Worm (Caenorhabditis elegans): ENCODE results near the gene K03A11.5.

K03A11.5 gene

ce11 chrX:13091199-13091598 is 27.9 kb downstream of the K03A11.5 start:
- TF ChIP-seq ztf-4 (tag; optimal IDR thresholded peaks at IDR 0.05) (no peak), elt-3 (tag; optimal IDR thresholded peaks at IDR 0.05) (no peak), sox-4 (tag; optimal IDR thresholded peaks at IDR 0.05) (no peak), nhr-12 (tag; optimal IDR thresholded peaks at IDR 0.05) (no peak), unc-98 (GFP tag; IDR thresholded peaks at IDR 0.05) (no peak), xbp-1 (tag; optimal IDR thresholded peaks at IDR 0.05) (no peak), isw-1 (GFP tag; IDR thresholded peaks at IDR 0.05) (no peak), C34B4.2 (tag; optimal IDR thresholded peaks at IDR 0.05) (no peak)

- no peak for TF ChIP-seq mep-1 (tag; optimal IDR thresholded peaks at IDR 0.05)
- TF ChIP-seq efl-1 (optimal IDR thresholded peaks at IDR 0.05) = no peak
- TF ChIP-seq efl-1 (GFP tag; optimal IDR thresholded peaks at IDR 0.05 in 1 of 2) = peak in 1 of 2 experiments; percentile 46
These were observed 37.1 kb downstream of the K03A11.5 start, which contains the start of gene R03G8.6 for ce11 chrX:13100410-13100809. Gene R03G8.6 (minus strand): TSS chrX:13100510.

- no peak for TF ChIP-seq nhr-90 (tag; optimal IDR thresholded peaks at IDR 0.05; ENCODE audit: poor library complexity)
- no peak for TF ChIP-seq ceh-90 (tag; optimal IDR thresholded peaks at IDR 0.05)
- no peak for TF ChIP-seq ztf-11 (tag; optimal IDR thresholded peaks at IDR 0.05)
These were observed 39.5 kb downstream of the K03A11.5 start for ce11 chrX:13102838-13103237.

ce11 chrX:13104966-13105365 is 41.6 kb downstream of the K03A11.5 start, which contains the start of gene F17H10.1:
Gene F17H10.1 (plus strand): TSS chrX:13105241.
- TF ChIP-seq irx-1 (tag; optimal IDR thresholded peaks at IDR 0.05) = peak; percentile 33
- TF ChIP-seq ceh-90 (tag; optimal IDR thresholded peaks at IDR 0.05) = peak; percentile 31
- no peak for TF ChIP-seq unc-30 (tag; optimal IDR thresholded peaks at IDR 0.05)
- TF ChIP-seq ceh-8 (GFP tag; optimal IDR thresholded peaks at IDR 0.05) = no peak
- no peak for TF ChIP-seq ama-1 (optimal IDR thresholded peaks at IDR 0.05)
- TF ChIP-seq sox-4 (tag; optimal IDR thresholded peaks at IDR 0.05) = peak; percentile 18
- TF ChIP-seq nhr-237 (tag; optimal IDR thresholded peaks at IDR 0.05) = no peak
- no peak for TF ChIP-seq fkh-4 (tag; optimal IDR thresholded peaks at IDR 0.05; ENCODE audit: borderline replicate concordance)
- peak; percentile 90 for TF ChIP-seq elt-2 (tag; optimal IDR thresholded peaks at IDR 0.05)
- peak; percentile 72 for TF ChIP-seq tbx-2 (tag; optimal IDR thresholded peaks at IDR 0.05)
- peak; percentile 86 for TF ChIP-seq mep-1 (tag; optimal IDR thresholded peaks at IDR 0.05)
- peak; percentile 55 for TF ChIP-seq skn-1 (tag; optimal IDR thresholded peaks at IDR 0.05)
- peak; percentile 84 for TF ChIP-seq nhr-19 (GFP tag; conservative IDR thresholded peaks at IDR 0.05)
- no peak for TF ChIP-seq fos-1 (tag; optimal IDR thresholded peaks at IDR 0.05)
- TF ChIP-seq nhr-85 (tag) = peak; percentile 90
- TF ChIP-seq ceh-88 (GFP tag; IDR thresholded peaks at IDR 0.05) = 0 out of 2 replicates have a peak, but pooled peaks have one; percentile 18
- TF ChIP-seq lsy-2 (tag; optimal IDR thresholded peaks at IDR 0.05) = peak in 1 of 2 experiments; percentile 56
- peak; percentile 86 for TF ChIP-seq unc-130 (tag; optimal IDR thresholded peaks at IDR 0.05)
- peak; percentile 28 to 98 for TF ChIP-seq mdl-1 (tag; optimal IDR thresholded peaks at IDR 0.05)
- peak; percentile 46 for TF ChIP-seq xbp-1 (tag; optimal IDR thresholded peaks at IDR 0.05)
- peak in 5 of 6 experiments; percentile 30 to 95 (median 65) for TF ChIP-seq elt-3 (tag; optimal IDR thresholded peaks at IDR 0.05)
- no peak for TF ChIP-seq tlp-1 (tag; optimal IDR thresholded peaks at IDR 0.05)
- peak; percentile 69 for TF ChIP-seq C16A3.4 (tag; optimal IDR thresholded peaks at IDR 0.05)
- TF ChIP-seq lir-3 (tag; optimal IDR thresholded peaks at IDR 0.05; ENCODE audit: poor library complexity) = peak; percentile 71
- no peak for TF ChIP-seq nhr-77 (tag; optimal IDR thresholded peaks at IDR 0.05)
- peak; percentile 67 for TF ChIP-seq lin-13 (GFP tag; optimal IDR thresholded peaks at IDR 0.05)
- TF ChIP-seq nhr-47 (tag; optimal IDR thresholded peaks at IDR 0.05) = no peak
- peak; percentile 85 for TF ChIP-seq nhr-90 (tag; optimal IDR thresholded peaks at IDR 0.05; ENCODE audit: poor library complexity)
- peak; percentile 91 for TF ChIP-seq rnt-1 (tag; optimal IDR thresholded peaks at IDR 0.05)
- TF ChIP-seq nhr-20 (tag; optimal IDR thresholded peaks at IDR 0.05) = peak; percentile 93
- peak; percentile 19 for TF ChIP-seq pax-3 (tag; optimal IDR thresholded peaks at IDR 0.05)
- TF ChIP-seq lin-14 (GFP tag; optimal IDR thresholded peaks at IDR 0.05) = peak; percentile 95
- no peak for TF ChIP-seq zag-1 (tag; optimal IDR thresholded peaks at IDR 0.05)
- TF ChIP-seq nhr-71 (tag; optimal IDR thresholded peaks at IDR 0.05) = peak; percentile 92
- peak; percentile 38 for TF ChIP-seq ztf-4 (tag; optimal IDR thresholded peaks at IDR 0.05)
- peak in 2 of 3 experiments; percentile 12 to 69 for TF ChIP-seq ceh-82 (tag; optimal IDR thresholded peaks at IDR 0.05)
- peak in 1 of 2 experiments; percentile 18 for TF ChIP-seq efl-1 (optimal IDR thresholded peaks at IDR 0.05)
- TF ChIP-seq efl-1 (GFP tag; optimal IDR thresholded peaks at IDR 0.05 in 1 of 2) = peak; percentile 17 to 89
- no peak for TF ChIP-seq aha-1 (tag; optimal IDR thresholded peaks at IDR 0.05)
- peak; percentile 58 for TF ChIP-seq swsn-7 (tag; optimal IDR thresholded peaks at IDR 0.05)
- peak; percentile 90 for TF ChIP-seq snu-23 (GFP tag; optimal IDR thresholded peaks at IDR 0.05)
